Worm (Caenorhabditis elegans) whole organism, L4 larva: ENCODE measurements around the gene ttr-30.
A peak's percentile ranks its signal among the peaks of the same experiment; 100 is the strongest.

Experiments used
- F10B5.3 ChIP-seq: sonication (generic microtip); optimal IDR thresholded peaks from 2 replicates; lab custom pipeline; 2016; ENCODE audit warnings: mild to moderate bottlenecking, missing genetic modification characterization, missing compliant biosample characterization
- R02D3.7 ChIP-seq: fragments of 150-350 bp; sonication (generic microtip); optimal IDR thresholded peaks from 3 replicates; lab custom pipeline; 2014; ENCODE audit warnings: missing biosample characterization, missing genetic modification characterization
- T26A8.4 ChIP-seq: fragments of 200-800 bp; sonication (Bioruptor generic); IDR thresholded peaks from 2 replicates; pipeline ENCODE4 v1.3.6; 2022; ENCODE audit warnings: missing genetic modification characterization, missing compliant biosample characterization
- Y48G9A.11 ChIP-seq: fragments of 200-800 bp; sonication (Bioruptor generic); IDR thresholded peaks from 2 replicates; pipeline ENCODE4 v1.3.6; 2022; ENCODE audit warnings: missing genetic modification reagents, missing genetic modification characterization, missing compliant biosample characterization
- Y75B8A.6 ChIP-seq: fragments of 200-800 bp; sonication (Bioruptor generic); IDR thresholded peaks from 2 replicates; pipeline ENCODE4 v1.3.6; 2022; ENCODE audit warnings: missing genetic modification reagents, missing genetic modification characterization, missing compliant biosample characterization
- ZK546.5 ChIP-seq, 2 experiments: sonication (generic microtip); optimal IDR thresholded peaks; 2 replicates each; lab custom pipeline; 2017; ENCODE audit warnings: missing biosample characterization in 2 of 2, missing genetic modification characterization in 2 of 2
- aly-2 ChIP-seq: sonication (generic microtip); optimal IDR thresholded peaks from 2 replicates; lab custom pipeline; 2018; ENCODE audit warnings: missing biosample characterization, missing genetic modification characterization
- ceh-28 ChIP-seq: fragments of 150-350 bp; optimal IDR thresholded peaks from 2 replicates; lab custom pipeline; 2014; ENCODE audit warnings: missing biosample characterization, missing genetic modification reagents, missing genetic modification characterization
- ceh-62 ChIP-seq: sonication (generic microtip); optimal IDR thresholded peaks from 2 replicates; lab custom pipeline; 2017; ENCODE audit warnings: missing biosample characterization, missing genetic modification characterization
- ceh-82 ChIP-seq: sonication (generic microtip); optimal IDR thresholded peaks from 2 replicates; lab custom pipeline; 2017; ENCODE audit warnings: missing biosample characterization, missing genetic modification characterization
- ctbp-1 ChIP-seq: fragments of 200-800 bp; sonication (Bioruptor generic); IDR thresholded peaks from 2 replicates; pipeline ENCODE4 v1.3.6; 2022; ENCODE audit warnings: missing genetic modification reagents, missing genetic modification characterization, missing compliant biosample characterization
- daf-16 ChIP-seq, 3 experiments: sonication (generic microtip); optimal IDR thresholded peaks; 2 replicates each; lab custom pipeline; 2016 to 2017; ENCODE audit warnings: missing genetic modification characterization in 3 of 3, missing genetic modification reagents in 3 of 3, mild to moderate bottlenecking in 2 of 3, missing compliant biosample characterization in 2 of 3, missing biosample characterization in 1 of 3, moderate library complexity in 1 of 3
- daf-8 ChIP-seq: fragments of 200-800 bp; sonication (Bioruptor generic); IDR thresholded peaks from 2 replicates; pipeline ENCODE4 v1.3.6; 2022; ENCODE audit warnings: missing genetic modification characterization, missing compliant biosample characterization
- dmd-6 ChIP-seq: fragments of 200-800 bp; sonication (Bioruptor generic); IDR thresholded peaks from 2 replicates; pipeline ENCODE4 v1.3.6; 2022; ENCODE audit warnings: missing genetic modification reagents, missing genetic modification characterization, missing compliant biosample characterization
- dmd-9 ChIP-seq: fragments of 200-800 bp; sonication (Bioruptor generic); IDR thresholded peaks from 2 replicates; pipeline ENCODE4 v1.3.6; 2022; ENCODE audit warnings: missing genetic modification reagents, missing genetic modification characterization, missing compliant biosample characterization
- egl-27 ChIP-seq: sonication (generic microtip); optimal IDR thresholded peaks from 3 replicates; lab custom pipeline; 2017; ENCODE audit warnings: missing biosample characterization, missing genetic modification reagents, missing genetic modification characterization
- fkh-10 ChIP-seq: fragments of 150-350 bp; optimal IDR thresholded peaks from 2 replicates; lab custom pipeline; 2014; ENCODE audit warnings: missing biosample characterization, missing genetic modification reagents, missing genetic modification characterization
- gei-8 ChIP-seq: fragments of 200-800 bp; sonication (Bioruptor generic); optimal IDR thresholded peaks from 2 replicates; lab custom pipeline; 2018; ENCODE audit warnings: mild to moderate bottlenecking, missing genetic modification characterization, missing compliant biosample characterization
- hif-1 ChIP-seq, 2 experiments: sonication (generic microtip); optimal IDR thresholded peaks; 2 replicates each; lab custom pipeline; 2016 to 2017; ENCODE audit warnings: missing compliant biosample characterization in 2 of 2, missing genetic modification characterization in 2 of 2, missing genetic modification reagents in 2 of 2, missing genotype in 2 of 2, mild to moderate bottlenecking in 1 of 2
- hlh-11 ChIP-seq: fragments of 200-800 bp; sonication (Bioruptor generic); optimal IDR thresholded peaks from 2 replicates; lab custom pipeline; 2018; ENCODE audit warnings: mild to moderate bottlenecking, missing genetic modification characterization, missing compliant biosample characterization
- jun-1 ChIP-seq: fragments of 150-350 bp; optimal IDR thresholded peaks from 2 replicates; lab custom pipeline; 2014; ENCODE audit warnings: missing biosample characterization, missing genetic modification reagents, missing genetic modification characterization
- lin-1 ChIP-seq: fragments of 200-800 bp; sonication (Bioruptor generic); IDR thresholded peaks from 2 replicates; pipeline ENCODE4 v1.3.6; 2022; ENCODE audit warnings: missing genetic modification reagents, missing genetic modification characterization, missing compliant biosample characterization
- lin-13 ChIP-seq: fragments of 150-350 bp; optimal IDR thresholded peaks from 2 replicates; lab custom pipeline; 2014; ENCODE audit warnings: missing biosample characterization, missing genetic modification reagents, missing genetic modification characterization
- lin-29 ChIP-seq: fragments of 200-800 bp; sonication (Bioruptor generic); IDR thresholded peaks from 2 replicates; pipeline ENCODE4 v1.3.6; 2022; ENCODE audit warnings: missing genetic modification reagents, missing genetic modification characterization, missing compliant biosample characterization
- madf-5 ChIP-seq, 2 experiments: fragments of 200-800 bp; sonication (Bioruptor generic); IDR thresholded peaks; 2 replicates each; pipeline ENCODE4 v1.3.6; 2022; ENCODE audit warnings: missing compliant biosample characterization in 2 of 2, missing genetic modification characterization in 2 of 2
- mdl-1 ChIP-seq, 2 experiments: fragments of 150-350 bp in 1 of 2; sonication (generic microtip) in 1 of 2; optimal IDR thresholded peaks; 2 replicates each; lab custom pipeline; 2014 to 2017; ENCODE audit warnings: missing biosample characterization in 2 of 2, missing genetic modification characterization in 2 of 2
- mdt-29 ChIP-seq: fragments of 200-800 bp; sonication (Bioruptor generic); IDR thresholded peaks from 2 replicates; pipeline ENCODE4 v1.3.6; 2022; ENCODE audit warnings: missing genetic modification reagents, missing genetic modification characterization, missing compliant biosample characterization
- mxl-2 ChIP-seq: fragments of 200-800 bp; sonication (Bioruptor generic); conservative IDR thresholded peaks from 2 replicates; pipeline ENCODE4 v1.3.6; 2022; ENCODE audit warnings: missing genetic modification reagents, missing genetic modification characterization, missing compliant biosample characterization
- nhr-10 ChIP-seq: fragments of 150-350 bp; optimal IDR thresholded peaks from 2 replicates; lab custom pipeline; 2014; ENCODE audit warnings: missing biosample characterization, missing genetic modification characterization
- nhr-102 ChIP-seq: sonication (generic microtip); optimal IDR thresholded peaks from 2 replicates; lab custom pipeline; 2016; ENCODE audit warnings: mild to moderate bottlenecking, missing genetic modification characterization, moderate library complexity, missing compliant biosample characterization
- nhr-11 ChIP-seq: fragments of 150-350 bp; optimal IDR thresholded peaks from 2 replicates; lab custom pipeline; 2014; ENCODE audit warnings: missing biosample characterization, missing genetic modification characterization
- nhr-111 ChIP-seq: fragments of 200-800 bp; sonication (Bioruptor generic); optimal IDR thresholded peaks from 2 replicates; lab custom pipeline; 2018; ENCODE audit warnings: mild to moderate bottlenecking, missing genetic modification characterization, missing compliant biosample characterization
- nhr-237 ChIP-seq: sonication (generic microtip); optimal IDR thresholded peaks from 2 replicates; lab custom pipeline; 2017; ENCODE audit warnings: missing biosample characterization, missing genetic modification characterization
- nhr-25 ChIP-seq: sonication (generic microtip); optimal IDR thresholded peaks from 2 replicates; lab custom pipeline; 2017; ENCODE audit warnings: missing genetic modification characterization, mild to moderate bottlenecking, missing compliant biosample characterization, antibody characterized with exemption, moderate library complexity, borderline replicate concordance; ENCODE audit not compliant: insufficient read depth
- nhr-41 ChIP-seq: fragments of 200-800 bp; sonication (Bioruptor generic); IDR thresholded peaks from 2 replicates; pipeline ENCODE4 v1.3.6; 2022; ENCODE audit warnings: missing genetic modification reagents, missing genetic modification characterization, missing compliant biosample characterization
- nhr-42 ChIP-seq: fragments of 200-800 bp; sonication (Bioruptor generic); IDR thresholded peaks from 2 replicates; pipeline ENCODE4 v1.3.6; 2022; ENCODE audit warnings: missing genetic modification characterization, missing compliant biosample characterization
- nhr-48 ChIP-seq: sonication (generic microtip); optimal IDR thresholded peaks from 2 replicates; lab custom pipeline; 2016; ENCODE audit warnings: mild to moderate bottlenecking, missing genetic modification characterization, missing compliant biosample characterization
- pha-4 ChIP-seq, 2 experiments: fragments of 150-350 bp in 1 of 2; fragments of 200-800 bp in 1 of 2; sonication (Bioruptor generic) in 1 of 2; IDR thresholded peaks in 1 of 2; optimal IDR thresholded peaks in 1 of 2; 2 replicates each; pipeline versions ENCODE4 v1.3.6 to Lab custom; 2014 to 2022; ENCODE audit warnings: missing genetic modification characterization in 2 of 2, missing genetic modification reagents in 2 of 2, missing biosample characterization in 1 of 2, missing compliant biosample characterization in 1 of 2
- php-3 ChIP-seq: fragments of 200-800 bp; sonication (Bioruptor generic); IDR thresholded peaks from 2 replicates; pipeline ENCODE4 v1.3.6; 2022; ENCODE audit warnings: missing genetic modification reagents, missing genetic modification characterization, missing compliant biosample characterization
- rbr-2 ChIP-seq: sonication (generic microtip); optimal IDR thresholded peaks from 2 replicates; lab custom pipeline; 2016; ENCODE audit warnings: missing genotype, missing genetic modification characterization, missing compliant biosample characterization
- sdz-12 ChIP-seq: fragments of 200-800 bp; sonication (Bioruptor generic); optimal IDR thresholded peaks from 2 replicates; lab custom pipeline; 2018; ENCODE audit warnings: mild to moderate bottlenecking, missing genetic modification characterization, missing compliant biosample characterization
- skn-1 ChIP-seq: fragments of 150-350 bp; optimal IDR thresholded peaks from 2 replicates; lab custom pipeline; 2014; ENCODE audit warnings: missing biosample characterization, missing genetic modification characterization
- snpc-4 ChIP-seq: fragments of 150-350 bp; optimal IDR thresholded peaks from 2 replicates; lab custom pipeline; 2014; ENCODE audit warnings: missing biosample characterization, missing genetic modification characterization
- spr-1 ChIP-seq: sonication (generic microtip); optimal IDR thresholded peaks from 2 replicates; lab custom pipeline; 2016; ENCODE audit warnings: mild to moderate bottlenecking, missing genetic modification characterization, missing compliant biosample characterization
- spr-3 ChIP-seq: fragments of 200-800 bp; sonication (Bioruptor generic); optimal IDR thresholded peaks from 2 replicates; lab custom pipeline; 2018; ENCODE audit warnings: mild to moderate bottlenecking, missing genetic modification characterization, missing compliant biosample characterization
- zfp-2 ChIP-seq: sonication (generic microtip); optimal IDR thresholded peaks from 2 replicates; lab custom pipeline; 2016; ENCODE audit warnings: mild to moderate bottlenecking, missing genetic modification characterization, missing compliant biosample characterization
- zfp-3 ChIP-seq: fragments of 200-800 bp; sonication (Bioruptor generic); conservative IDR thresholded peaks from 2 replicates; pipeline ENCODE4 v1.3.6; 2022; ENCODE audit warnings: missing genetic modification reagents, missing genetic modification characterization, missing compliant biosample characterization
- zip-11 ChIP-seq: fragments of 200-800 bp; sonication (Bioruptor generic); IDR thresholded peaks from 2 replicates; pipeline ENCODE4 v1.3.6; 2022; ENCODE audit warnings: missing genetic modification characterization, missing compliant biosample characterization
- zip-2 ChIP-seq: fragments of 150-350 bp; optimal IDR thresholded peaks from 2 replicates; lab custom pipeline; 2014; ENCODE audit warnings: missing biosample characterization, missing genetic modification characterization
- ztf-7 ChIP-seq: fragments of 150-350 bp; optimal IDR thresholded peaks from 2 replicates; lab custom pipeline; 2014; ENCODE audit warnings: missing biosample characterization, missing genetic modification characterization

ttr-30 gene

DNA sequence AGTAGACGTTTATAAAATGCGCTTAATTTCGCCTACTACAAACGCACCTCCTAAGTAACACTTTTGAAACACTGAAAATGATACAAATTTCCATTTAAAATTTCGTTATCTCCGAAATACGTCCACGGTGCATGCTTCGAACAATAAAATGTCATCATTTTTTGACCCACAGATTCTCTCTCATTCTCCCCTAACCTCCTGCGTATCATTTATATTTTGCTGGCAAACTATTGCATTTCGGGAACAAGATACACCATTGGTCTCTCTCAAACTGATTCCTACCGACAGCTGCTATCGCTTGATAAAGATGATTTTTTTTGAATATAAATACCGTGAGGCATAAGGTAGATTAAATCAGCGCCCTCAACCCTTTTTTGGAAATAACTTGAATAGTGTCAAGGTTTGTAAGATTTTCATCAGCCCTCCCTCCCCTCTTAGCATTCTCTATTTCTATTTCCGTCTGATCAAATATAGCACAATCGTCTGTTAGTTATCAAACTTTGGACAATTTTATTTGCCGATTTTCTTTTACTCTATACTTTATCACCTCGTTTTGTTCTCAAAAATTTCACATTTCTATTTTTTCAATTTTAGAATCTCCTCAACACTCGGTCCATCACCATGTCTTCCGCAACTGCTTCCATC is 10.3 kb downstream of the ttr-30 start, which contains the start of gene C07D8.6 (continued):
- no peak for TF ChIP-seq fkh-10 (GFP tag; lab: Kevin White, UChicago)
- no peak for TF ChIP-seq jun-1 (tag; lab: Kevin White, UChicago)
- TF ChIP-seq nhr-237 (tag; lab: Kevin White, UChicago), result no peak
- peak; percentile 86 for TF ChIP-seq dmd-6 (GFP tag; lab: Robert Waterston, UW)
- peak; percentile 83 for TF ChIP-seq nhr-48 (tag; lab: Kevin White, UChicago)
- no peak for TF ChIP-seq ceh-82 (tag; lab: Kevin White, UChicago)
- TF ChIP-seq madf-5 (GFP tag; IDR thresholded peaks at IDR 0.05; lab: Robert Waterston, UW), result no peak
- TF ChIP-seq daf-8 (GFP tag; lab: Robert Waterston, UW), result no peak
- no peak for TF ChIP-seq zip-11 (GFP tag; lab: Robert Waterston, UW)
- no peak for TF ChIP-seq ceh-62 (tag; lab: Kevin White, UChicago)
- TF ChIP-seq nhr-42 (GFP tag; lab: Robert Waterston, UW), result no peak
- no peak for TF ChIP-seq ceh-28 (tag; lab: Kevin White, UChicago)
- TF ChIP-seq ztf-7 (tag; lab: Kevin White, UChicago), result no peak
- peak; percentile 89 for TF ChIP-seq hlh-11 (tag; lab: Kevin White, UChicago)
- no peak for TF ChIP-seq nhr-10 (tag; lab: Kevin White, UChicago)
- no peak for TF ChIP-seq Y48G9A.11 (GFP tag; lab: Robert Waterston, UW)
- no peak for TF ChIP-seq zfp-3 (GFP tag; lab: Robert Waterston, UW)
- TF ChIP-seq Y75B8A.6 (GFP tag; lab: Robert Waterston, UW), result no peak
- TF ChIP-seq hif-1 (tag; optimal IDR thresholded peaks at IDR 0.05; lab: Kevin White, UChicago), result no peak
- no peak for TF ChIP-seq sdz-12
- TF ChIP-seq lin-13, result no peak
- TF ChIP-seq egl-27 (tag; lab: Kevin White, UChicago), result no peak
- no peak for TF ChIP-seq nhr-111 (GFP tag; lab: Kevin White, UChicago)
- no peak for TF ChIP-seq T26A8.4
- TF ChIP-seq nhr-102, result no peak
- no peak for TF ChIP-seq mxl-2 (GFP tag; lab: Robert Waterston, UW)
- TF ChIP-seq nhr-25, result no peak
- no peak for TF ChIP-seq F10B5.3 (tag; lab: Kevin White, UChicago)
- TF ChIP-seq spr-1, result no peak
- TF ChIP-seq dmd-9 (GFP tag; lab: Robert Waterston, UW), result no peak
- TF ChIP-seq ctbp-1 (GFP tag; lab: Robert Waterston, UW), result no peak
- TF ChIP-seq php-3 (GFP tag; lab: Robert Waterston, UW), result peak; percentile 58; the same call in 1 of the 2 replicates
- no peak for TF ChIP-seq gei-8 (GFP tag; lab: Kevin White, UChicago)
- no peak for TF ChIP-seq rbr-2
- TF ChIP-seq nhr-11, result peak; percentile 17
- TF ChIP-seq pha-4 (GFP tag; IDR thresholded peaks at IDR 0.05; lab: Robert Waterston, UW), result no peak
- TF ChIP-seq pha-4 (tag; optimal IDR thresholded peaks at IDR 0.05; lab: Kevin White, UChicago), result no peak
- TF ChIP-seq zfp-2, result no peak
- TF ChIP-seq lin-1, result peak; percentile 77
- TF ChIP-seq zip-2 (tag; lab: Kevin White, UChicago), result no peak
- peak in 1 of 2 experiments; percentile 50 for TF ChIP-seq mdl-1 (tag; optimal IDR thresholded peaks at IDR 0.05; lab: Kevin White, UChicago)
- no peak for TF ChIP-seq skn-1 (tag; lab: Kevin White, UChicago)
- TF ChIP-seq R02D3.7 (tag; lab: Kevin White, UChicago), result no peak
- no peak for TF ChIP-seq lin-29 (GFP tag; lab: Robert Waterston, UW)
- TF ChIP-seq nhr-41 (GFP tag; lab: Robert Waterston, UW), result peak; percentile 36; the same call in 1 of the 2 replicates
- TF ChIP-seq daf-16 (GFP tag; optimal IDR thresholded peaks at IDR 0.05; lab: Kevin White, UChicago), result peak in 1 of 2 experiments; percentile 60
- TF ChIP-seq daf-16 (tag; optimal IDR thresholded peaks at IDR 0.05; lab: Kevin White, UChicago), result peak; percentile 87
- TF ChIP-seq ZK546.5 (tag; optimal IDR thresholded peaks at IDR 0.05; lab: Kevin White, UChicago), result no peak
- TF ChIP-seq aly-2 (tag; lab: Kevin White, UChicago), result no peak
- no peak for TF ChIP-seq spr-3 (GFP tag; lab: Kevin White, UChicago)
- no peak for TF ChIP-seq snpc-4 (tag; lab: Kevin White, UChicago)
- TF ChIP-seq mdt-29 (GFP tag; lab: Robert Waterston, UW), result no peak
